Fruit fly (Drosophila melanogaster) whole organism, larva: ENCODE measurements around the gene CG43121.

Experiments
- noc ChIP-seq: fragments of 200-800 bp; sonication (Bioruptor generic); optimal IDR thresholded peaks from 3 replicates; lab custom pipeline; 2019; ENCODE audit warnings: missing biosample characterization, mild to moderate bottlenecking, missing genetic modification characterization, moderate library complexity

CG43121 gene

dm6 chr3L:14672387-14673110 is at the start of gene CG43121, which contains the start of gene ome:
Gene CG43121, minus strand, starts transcription at chr3L:14672437.
Gene ome, plus strand, starts transcription at chr3L:14672839.
- TF ChIP-seq noc, result peak; percentile 30

DNA sequence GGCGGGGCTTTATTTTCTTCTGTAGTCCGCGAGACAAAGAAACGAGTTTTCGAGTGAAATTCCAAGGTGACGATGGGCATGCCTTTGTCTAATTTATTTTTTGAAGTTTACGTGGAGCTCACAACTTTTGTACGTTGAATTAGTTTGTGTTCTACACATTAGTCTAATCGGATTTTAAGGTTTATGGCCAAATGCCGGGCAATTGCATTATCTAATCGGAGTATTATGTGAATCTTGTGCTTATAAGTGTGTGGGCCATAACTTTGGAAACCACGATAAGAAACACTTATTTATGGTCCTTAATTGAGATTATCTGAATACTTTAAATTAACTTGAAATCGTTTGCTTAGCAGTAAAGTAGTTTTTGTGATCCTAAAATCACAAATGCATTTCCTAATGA is 40.6 kb upstream of the CG43121 start:
- peak; percentile 38 for TF ChIP-seq noc

dm6 chr3L:14708053-14708452 is 35.8 kb upstream of the CG43121 start:
- TF ChIP-seq noc, result no peak

- TF ChIP-seq noc, result no peak
These were observed 34.2 kb upstream of the CG43121 start for dm6 chr3L:14706461-14706880.

DNA sequence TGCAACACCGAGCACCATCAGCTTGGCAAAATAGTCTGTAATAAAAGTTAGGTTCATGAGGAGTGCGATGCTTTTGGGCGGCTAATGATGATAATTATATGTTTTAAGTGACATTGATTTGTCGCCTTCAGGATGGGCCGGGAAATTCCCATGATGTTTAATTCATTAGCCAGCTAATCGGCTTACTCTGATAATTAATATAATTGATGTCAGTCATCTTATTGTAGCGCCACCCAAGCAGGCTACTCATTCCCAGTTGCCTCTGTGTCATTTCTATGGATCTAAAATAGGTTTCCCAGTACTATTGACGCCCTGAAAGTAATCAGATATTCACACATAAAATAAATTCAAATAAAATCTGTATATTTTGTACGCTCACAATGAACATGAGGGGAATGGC is 32.9 kb upstream of the CG43121 start, which contains the start of gene CG13476:
CG13476 (plus strand) TSS at position 301 of the 400 bp plus-strand sequence.
- TF ChIP-seq noc, result no peak

DNA sequence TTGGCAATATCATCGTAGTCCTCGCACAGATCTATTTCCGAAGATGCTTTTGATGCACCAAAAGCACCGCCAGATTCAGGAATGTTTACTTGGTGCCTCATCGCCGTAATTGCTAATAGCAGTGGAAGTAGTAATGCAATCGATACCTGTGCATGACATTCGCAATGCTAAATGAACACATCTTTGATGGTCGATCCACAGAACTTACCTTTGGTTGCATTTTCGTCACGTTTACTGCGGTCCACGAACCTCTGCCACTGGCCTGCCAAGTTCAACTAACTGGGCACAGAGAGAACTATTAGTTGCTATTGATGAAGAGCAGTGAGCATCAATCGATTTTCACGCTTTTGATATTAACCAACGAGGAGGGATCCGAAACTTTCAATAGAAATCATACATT is 29.3 kb upstream of the CG43121 start, which contains the start of gene CG17177:
CG17177 (minus strand) TSS at position 101 of the 400 bp plus-strand sequence.
- TF ChIP-seq noc, result no peak

dm6 chr3L:14697005-14697404 is 24.8 kb upstream of the CG43121 start, which contains the start of gene CG13474:
Gene CG13474, minus strand, starts transcription at chr3L:14697105.
- TF ChIP-seq noc, result no peak

DNA sequence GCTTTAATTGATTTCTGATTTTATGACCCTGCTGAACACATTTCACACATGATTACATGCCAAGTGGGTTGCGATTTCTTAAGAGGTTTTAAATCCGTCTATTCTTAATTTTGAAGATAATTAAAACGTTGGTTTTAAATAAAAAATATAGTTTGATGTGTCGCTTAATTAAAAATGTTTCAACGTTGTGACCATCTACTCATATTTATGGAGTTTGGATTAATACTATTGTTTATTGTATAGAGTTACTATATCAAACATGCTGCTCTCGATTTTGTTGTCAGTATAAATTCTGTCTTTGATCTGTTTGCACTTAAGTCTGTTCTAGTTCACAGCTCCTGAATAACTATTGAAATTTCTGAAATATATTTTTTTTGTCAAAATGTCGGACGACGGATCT is 18.8 kb upstream of the CG43121 start, which contains the start of gene gdrd:
gdrd (plus strand) TSS at position 301 of the 400 bp plus-strand sequence.
- TF ChIP-seq noc, result no peak

DNA sequence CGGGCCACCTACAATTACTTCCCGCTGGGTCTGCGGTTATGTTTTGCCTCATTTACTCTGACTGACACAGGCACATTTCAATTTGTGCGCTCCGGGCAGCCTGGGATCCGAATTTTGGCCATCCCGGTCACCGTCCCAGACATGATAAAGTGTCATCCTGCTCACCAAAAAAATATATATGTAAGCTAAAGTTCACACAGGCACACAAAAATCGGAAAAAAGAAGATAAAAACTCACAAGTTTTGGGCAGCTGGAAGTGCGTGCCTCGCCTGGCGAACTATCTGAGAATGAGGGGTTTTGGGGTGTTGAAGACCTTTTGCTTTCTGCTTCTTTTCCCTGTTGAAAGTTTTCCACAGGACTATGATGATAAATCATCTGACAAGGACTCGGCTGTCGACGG is 14.0 kb upstream of the CG43121 start:
- TF ChIP-seq noc, result no peak

- TF ChIP-seq noc, result no peak
These were observed 12.2 kb upstream of the CG43121 start, which contains the start of gene Dnaaf6 for dm6 chr3L:14684468-14684867. Gene Dnaaf6, plus strand, starts transcription at chr3L:14684768.

dm6 chr3L:14681504-14681903 is 9.3 kb upstream of the CG43121 start:
- TF ChIP-seq noc, result no peak

DNA sequence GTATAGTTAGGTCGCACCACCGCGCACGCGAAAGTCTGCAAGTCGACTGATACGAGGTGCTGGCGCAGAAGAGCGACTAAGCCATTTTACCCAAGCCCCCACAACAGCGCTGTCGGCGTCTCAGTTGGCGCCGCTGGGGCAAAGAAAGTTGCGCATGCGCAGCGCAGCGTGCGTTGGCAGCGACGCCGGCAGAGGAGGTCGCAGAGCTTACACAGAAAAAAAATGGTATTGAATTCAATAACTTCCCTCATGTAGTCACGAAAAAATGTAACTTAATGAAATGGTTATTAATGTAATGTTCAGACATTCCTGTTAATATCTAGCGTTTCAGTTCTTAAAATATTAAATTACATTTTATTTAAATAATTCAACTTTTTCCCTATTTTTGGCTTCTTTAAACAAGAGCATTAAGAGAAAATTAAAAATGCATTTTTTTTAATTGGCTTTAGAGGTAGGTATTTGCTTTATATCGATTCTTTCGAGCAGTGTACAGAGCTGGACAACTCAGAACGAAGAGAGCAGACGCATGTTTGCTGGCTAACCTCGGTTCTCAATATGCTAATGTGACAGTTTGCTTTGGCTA is 6.0 kb upstream of the CG43121 start, which contains the start of gene CG4914:
CG4914 (minus strand) TSS at position 51 of the 583 bp plus-strand sequence.
- TF ChIP-seq noc, result peak; percentile 83

DNA sequence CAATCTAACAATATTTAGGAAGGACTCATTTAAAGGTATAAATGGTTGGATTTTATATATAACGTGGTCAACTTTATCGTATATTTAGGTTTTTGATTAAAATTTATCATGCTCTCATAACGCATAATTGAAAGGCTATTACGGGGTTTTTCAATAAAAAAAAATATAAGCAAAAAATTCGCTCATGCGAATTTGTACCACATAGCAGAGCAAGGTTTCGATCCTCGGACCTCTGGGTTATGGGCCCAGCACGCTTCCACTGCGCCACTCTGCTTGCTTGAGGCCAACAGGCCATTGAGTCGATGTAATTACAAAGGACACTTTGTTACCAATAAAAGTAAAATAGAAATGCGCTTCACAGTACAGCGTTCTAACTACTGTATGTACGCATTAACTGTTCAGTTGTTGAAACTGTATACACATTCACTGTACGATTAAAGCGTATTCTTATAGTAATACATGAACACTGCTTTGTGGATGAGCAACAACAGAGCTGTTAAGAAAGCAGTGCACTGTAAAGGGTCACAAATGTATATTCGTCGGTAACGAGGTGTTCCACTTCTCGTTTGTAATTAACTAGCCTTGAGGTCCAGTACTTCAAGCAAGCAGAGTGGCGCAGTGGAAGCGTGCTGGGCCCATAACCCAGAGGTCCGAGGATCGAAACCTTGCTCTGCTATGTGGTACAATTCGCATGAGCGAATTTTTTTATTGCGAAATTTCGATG is 1.7 kb upstream of the CG43121 start:
- no peak for TF ChIP-seq noc

DNA sequence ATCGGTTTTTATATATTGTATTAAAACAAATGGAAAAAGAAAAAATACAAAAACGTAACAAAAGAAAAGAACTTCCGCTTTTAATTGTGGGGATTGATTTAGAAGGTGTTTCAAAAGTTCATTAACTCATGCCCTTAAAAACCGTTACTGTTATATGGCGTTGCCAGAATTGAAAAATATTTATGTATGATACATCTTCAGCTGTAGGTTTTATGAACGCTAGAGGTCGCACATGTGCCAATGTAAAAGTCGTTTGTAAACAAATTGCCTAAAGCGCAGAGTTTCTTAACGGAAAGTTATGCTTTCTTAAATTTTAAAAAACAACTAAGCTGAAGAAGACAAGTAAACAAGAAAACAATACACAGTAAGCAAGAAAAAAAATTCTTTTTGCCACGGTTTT is 691 bp downstream of the CG43121 start:
- TF ChIP-seq noc, result no peak

- no peak for TF ChIP-seq noc
These were observed 3.6 kb downstream of the CG43121 start for dm6 chr3L:14668638-14669037.

DNA sequence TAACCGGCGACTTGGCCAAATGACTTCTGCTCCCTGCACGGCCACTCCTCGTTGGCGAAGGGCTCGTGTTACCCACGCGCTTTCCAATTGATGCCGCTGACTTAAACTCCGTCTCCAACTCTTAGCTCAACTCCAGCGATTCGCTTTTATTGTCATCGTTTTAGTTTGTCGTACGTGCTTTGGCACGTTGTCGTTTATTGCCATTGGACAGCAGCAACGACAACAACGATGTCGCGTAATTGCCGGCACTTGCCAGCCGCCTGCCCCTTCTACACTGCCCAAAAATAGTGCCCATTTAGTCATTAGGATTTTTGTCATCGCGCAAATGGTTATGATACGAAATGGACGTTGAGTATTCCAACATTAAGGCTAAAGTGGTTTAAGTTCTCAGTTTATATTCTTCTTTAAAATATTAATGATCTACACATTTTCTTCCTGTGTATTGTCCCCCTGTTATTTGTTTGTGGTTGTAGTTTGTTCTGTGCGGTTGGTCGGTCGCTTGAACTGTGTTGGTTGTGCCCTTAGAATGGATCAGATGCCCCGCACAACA is 6.4 kb downstream of the CG43121 start:
- TF ChIP-seq noc, result peak; percentile 66

- no peak for TF ChIP-seq noc
These were observed 7.8 kb downstream of the CG43121 start for dm6 chr3L:14664390-14664789.
